Worm (Caenorhabditis elegans) whole organism, L4 larva: ENCODE measurements around the gene metl-6.

ENCODE experiments used
- ZK546.5 ChIP-seq, 2 experiments: sonication (generic microtip); optimal IDR thresholded peaks; 2 replicates each; lab custom pipeline; 2017; ENCODE audit warnings: missing biosample characterization in 2 of 2, missing genetic modification characterization in 2 of 2
- dmd-8 ChIP-seq: fragments of 200-800 bp; sonication (Bioruptor generic); IDR thresholded peaks from 2 replicates; pipeline ENCODE4 v1.3.6; 2022; ENCODE audit warnings: missing genetic modification characterization, missing compliant biosample characterization
- lin-1 ChIP-seq: fragments of 200-800 bp; sonication (Bioruptor generic); IDR thresholded peaks from 2 replicates; pipeline ENCODE4 v1.3.6; 2022; ENCODE audit warnings: missing genetic modification reagents, missing genetic modification characterization, missing compliant biosample characterization
- lin-39 ChIP-seq: fragments of 150-350 bp; optimal IDR thresholded peaks from 2 replicates; lab custom pipeline; 2014; ENCODE audit warnings: missing biosample characterization, missing genetic modification reagents, missing genetic modification characterization
- nhr-28 ChIP-seq: fragments of 150-350 bp; optimal IDR thresholded peaks from 2 replicates; lab custom pipeline; 2014; ENCODE audit warnings: missing biosample characterization, missing genetic modification characterization
- nhr-6 ChIP-seq: fragments of 150-350 bp; optimal IDR thresholded peaks from 2 replicates; lab custom pipeline; 2014; ENCODE audit warnings: missing biosample characterization, missing genetic modification characterization
- pqm-1 ChIP-seq: sonication (generic microtip); optimal IDR thresholded peaks from 2 replicates; lab custom pipeline; 2017; ENCODE audit warnings: missing biosample characterization, missing genetic modification characterization
- skn-1 ChIP-seq: fragments of 150-350 bp; optimal IDR thresholded peaks from 2 replicates; lab custom pipeline; 2014; ENCODE audit warnings: missing biosample characterization, missing genetic modification characterization
- snpc-4 ChIP-seq: fragments of 150-350 bp; optimal IDR thresholded peaks from 2 replicates; lab custom pipeline; 2014; ENCODE audit warnings: missing biosample characterization, missing genetic modification characterization
- unc-130 ChIP-seq: sonication (generic microtip); optimal IDR thresholded peaks from 2 replicates; lab custom pipeline; 2016; ENCODE audit warnings: missing genetic modification reagents, missing genetic modification characterization, missing compliant biosample characterization

- no peak for TF ChIP-seq skn-1 (tag; lab: Kevin White, UChicago)
- TF ChIP-seq nhr-28 (tag; lab: Kevin White, UChicago), result no peak
- no peak for TF ChIP-seq lin-1
- TF ChIP-seq pqm-1 (tag; lab: Kevin White, UChicago), result no peak
- TF ChIP-seq dmd-8 (GFP tag; lab: Robert Waterston, UW), result no peak
- no peak for TF ChIP-seq lin-39 (tag; lab: Kevin White, UChicago)
- TF ChIP-seq snpc-4 (tag; lab: Kevin White, UChicago), result no peak
- no peak for TF ChIP-seq unc-130
- TF ChIP-seq ZK546.5 (tag; optimal IDR thresholded peaks at IDR 0.05; lab: Kevin White, UChicago), result no peak
- TF ChIP-seq nhr-6 (tag; lab: Kevin White, UChicago), result no peak
These were observed 34.2 kb upstream of the metl-6 start for ce11 chrIII:3955674-3956073.
